Worm (Caenorhabditis elegans) whole organism, young adult: ENCODE data around the gene rpl-15.

Experiments
- F23B12.7 ChIP-seq: sonication (generic microtip); optimal IDR thresholded peaks from 2 replicates; lab custom pipeline; 2017; ENCODE audit warnings: missing genetic modification characterization, mild to moderate bottlenecking, missing compliant biosample characterization, antibody characterized with exemption, moderate library complexity; ENCODE audit not compliant: insufficient read depth
- F55B11.4 ChIP-seq: sonication (generic microtip); optimal IDR thresholded peaks from 2 replicates; lab custom pipeline; 2016; ENCODE audit warnings: missing compliant biosample characterization, missing genetic modification characterization, borderline replicate concordance; ENCODE audit not compliant: insufficient read depth
- Y53F4B.3 ChIP-seq: fragments of 200-800 bp; sonication (Bioruptor generic); IDR thresholded peaks from 2 replicates; pipeline ENCODE4 v1.3.6; 2022; ENCODE audit warnings: missing genetic modification reagents, missing genetic modification characterization, missing compliant biosample characterization

DNA sequence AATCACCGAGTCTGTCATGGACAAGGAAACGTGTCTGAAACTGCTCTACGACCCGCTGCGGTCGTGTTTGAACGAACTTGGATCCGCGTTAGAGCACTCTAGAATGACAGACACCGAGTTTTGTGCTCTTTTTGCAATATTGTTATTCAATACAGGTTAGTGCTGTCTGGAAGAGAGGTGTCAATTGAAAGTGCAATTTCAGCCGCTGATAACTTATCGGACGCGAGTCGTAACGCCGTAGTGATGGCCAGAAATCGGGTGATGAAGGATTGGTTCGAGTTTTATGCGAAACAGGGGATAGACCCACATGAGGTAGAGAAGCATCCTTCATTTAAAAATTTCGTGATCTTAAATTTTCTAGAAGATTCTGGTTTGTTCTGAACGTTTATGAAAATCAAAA is 22.5 kb downstream of the rpl-15 start:
- no peak for TF ChIP-seq F55B11.4 (tag; lab: Kevin White, UChicago)
- no peak for TF ChIP-seq F23B12.7
- no peak for TF ChIP-seq Y53F4B.3 (GFP tag; lab: Robert Waterston, UW)
